Worm (Caenorhabditis elegans): Measurements from ENCODE around the gene lias-1.

- no peak for TF ChIP-seq him-1 (tag; optimal IDR thresholded peaks at IDR 0.05)
- no peak for TF ChIP-seq dao-5 (tag; optimal IDR thresholded peaks at IDR 0.05)
- TF ChIP-seq W03F9.2 (tag; optimal IDR thresholded peaks at IDR 0.05): no peak
These were observed 24.0 kb downstream of the lias-1 start for ce11 chrIII:3480950-3481349.

All from whole organism, L4/young adult.